5 fruit fly cellular contexts compared by ENCODE assay signal in the genomic region with DNA sequence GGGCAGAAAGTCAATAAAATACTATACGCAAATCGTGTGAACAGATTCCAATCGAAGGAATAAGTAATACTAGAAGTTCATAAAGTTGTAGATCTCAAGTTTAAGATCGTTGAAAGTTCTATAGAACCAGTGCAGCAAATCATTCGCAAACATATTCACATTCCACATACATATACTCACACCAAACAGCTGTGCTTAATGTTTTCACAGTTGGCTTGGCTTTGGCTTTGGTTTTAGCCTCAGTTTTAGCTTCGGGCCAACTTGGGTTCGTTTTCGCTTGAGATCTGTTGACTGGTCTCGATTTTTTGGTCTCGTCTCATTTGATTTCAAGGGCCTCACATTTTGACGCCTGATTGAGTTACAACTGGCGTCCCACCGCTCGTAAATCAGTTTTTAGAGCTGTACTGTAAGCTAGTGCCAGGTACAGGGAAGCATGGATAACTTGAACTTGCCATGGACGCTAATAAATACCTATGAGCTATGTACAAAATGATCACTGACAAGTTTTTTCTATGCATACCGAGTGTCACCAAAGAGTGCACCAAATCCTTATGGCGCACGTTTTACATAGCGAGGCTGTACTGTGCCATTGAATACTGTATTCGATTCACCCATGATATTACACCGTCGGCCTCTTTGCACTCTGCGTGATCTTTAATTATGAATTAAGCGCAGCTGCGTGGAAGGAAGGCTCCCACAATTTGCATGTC.
TF ChIP-seq lines count a peak whose summit lies in the region.

No protein-coding gene starts in this region.

- TF ChIP-seq CTCF in whole organism, embryonic (GFP tag; optimal IDR thresholded peaks at IDR 0.05; lab: Kevin White, UChicago): peak; percentile 21

TF ChIP-seq in whole organism, adult, 20 proteins besides CTCF, POLR2A, EP300 and RAD21 (continues in another document):
- peak; percentile 70 for TF ChIP-seq CG14711 (tag; optimal IDR thresholded peaks at IDR 0.05; lab: Kevin White, UChicago)
- peak; percentile 77 for TF ChIP-seq toe (GFP tag; optimal IDR thresholded peaks at IDR 0.05; lab: Kevin White, UChicago)
- TF ChIP-seq CG11617 (GFP tag; optimal IDR thresholded peaks at IDR 0.05; lab: Kevin White, UChicago): peak; percentile 37
- TF ChIP-seq CG1620 (GFP tag; optimal IDR thresholded peaks at IDR 0.05; lab: Kevin White, UChicago): peak; percentile 62
- TF ChIP-seq cic (GFP tag; optimal IDR thresholded peaks at IDR 0.05; lab: Kevin White, UChicago): no peak
- TF ChIP-seq CG33017 (tag; optimal IDR thresholded peaks at IDR 0.05; lab: Kevin White, UChicago): peak; percentile 81
- peak; percentile 75 for TF ChIP-seq bab1 (GFP tag; optimal IDR thresholded peaks at IDR 0.05; lab: Kevin White, UChicago)
- TF ChIP-seq CG7101 (tag; optimal IDR thresholded peaks at IDR 0.05; lab: Kevin White, UChicago): peak; percentile 78
- TF ChIP-seq Crg-1 (GFP tag; optimal IDR thresholded peaks at IDR 0.05; lab: Kevin White, UChicago): peak; percentile 52
- peak; percentile 82 for TF ChIP-seq CG7045 (GFP tag; optimal IDR thresholded peaks at IDR 0.05; lab: Kevin White, UChicago)
- peak; percentile 51 for TF ChIP-seq kay (GFP tag; lab: Kevin White, UChicago; ENCODE audit: borderline replicate concordance)
- peak; percentile 81 for TF ChIP-seq CG5204 (GFP tag; optimal IDR thresholded peaks at IDR 0.05; lab: Kevin White, UChicago)
- peak; percentile 46 for TF ChIP-seq Mnt (GFP tag; optimal IDR thresholded peaks at IDR 0.05; lab: Kevin White, UChicago)
- TF ChIP-seq Clk (GFP tag; optimal IDR thresholded peaks at IDR 0.05; lab: Kevin White, UChicago): peak; percentile 68
- TF ChIP-seq CG12768 (GFP tag; optimal IDR thresholded peaks at IDR 0.05; lab: Kevin White, UChicago): peak; percentile 79
- TF ChIP-seq pad (GFP tag; optimal IDR thresholded peaks at IDR 0.05; lab: Kevin White, UChicago): peak; percentile 48

TF ChIP-seq in whole organism, embryonic, 481 proteins besides CTCF, POLR2A, EP300 and RAD21 (continues in another document):
- TF ChIP-seq Sry-β (GFP tag; optimal IDR thresholded peaks at IDR 0.05; lab: Kevin White, UChicago) (no peak), tx (GFP tag; optimal IDR thresholded peaks at IDR 0.05; lab: Kevin White, UChicago) (peak; percentile 77), CG5953 (GFP tag; IDR thresholded peaks at IDR 0.05; lab: Robert Waterston, UW) (peak; percentile 62; the same call in 1 of the 2 replicates), HHEX (GFP tag; optimal IDR thresholded peaks at IDR 0.05; lab: Kevin White, UChicago) (peak; percentile 86), pfk (GFP tag; optimal IDR thresholded peaks at IDR 0.05; lab: Kevin White, UChicago) (no peak), HLH4C (GFP tag; IDR thresholded peaks at IDR 0.05; lab: Robert Waterston, UW; ENCODE audit: partially characterized antibody) (no peak), BtbVII (GFP tag; optimal IDR thresholded peaks at IDR 0.05; lab: Kevin White, UChicago) (peak; percentile 62), CG8478 (optimal IDR thresholded peaks at IDR 0.05; lab: Kevin White, UChicago) (no peak), CG12219 (GFP tag; optimal IDR thresholded peaks at IDR 0.05; lab: Kevin White, UChicago) (peak; percentile 76), E2f1 (GFP tag; IDR thresholded peaks at IDR 0.05; lab: Robert Waterston, UW) (peak; percentile 82), Doc3 (GFP tag; IDR thresholded peaks at IDR 0.05; lab: Robert Waterston, UW; ENCODE audit: partially characterized antibody) (0 out of 3 replicates have a peak, but pooled peaks have one; percentile 26), ato (GFP tag; IDR thresholded peaks at IDR 0.05; lab: Robert Waterston, UW; ENCODE audit: partially characterized antibody) (no peak), kay (GFP tag; optimal IDR thresholded peaks at IDR 0.05; lab: Kevin White, UChicago) (peak; percentile 51), zen (tag; optimal IDR thresholded peaks at IDR 0.05; lab: Kevin White, UChicago) (peak; percentile 64), Side (GFP tag; optimal IDR thresholded peaks at IDR 0.05; lab: Kevin White, UChicago) (peak; percentile 81), exex (tag; optimal IDR thresholded peaks at IDR 0.05; lab: Kevin White, UChicago) (peak; percentile 11)

TF ChIP-seq in whole organism, prepupa, 60 proteins besides CTCF, POLR2A, EP300 and RAD21 (continues in another document):
- TF ChIP-seq eg (GFP tag; IDR thresholded peaks at IDR 0.05; lab: Robert Waterston, UW) (peak; percentile 76), Gug (GFP tag; IDR thresholded peaks at IDR 0.05; lab: Robert Waterston, UW) (peak; percentile 40; the same call in 1 of the 2 replicates), CG6163 (GFP tag; IDR thresholded peaks at IDR 0.05; lab: Robert Waterston, UW) (peak; percentile 93), Ets96B (tag; optimal IDR thresholded peaks at IDR 0.05; lab: Kevin White, UChicago) (peak; percentile 82), Lpt (GFP tag; optimal IDR thresholded peaks at IDR 0.05; lab: Kevin White, UChicago) (peak; percentile 22), ss (GFP tag; optimal IDR thresholded peaks at IDR 0.05; lab: Kevin White, UChicago) (peak; percentile 69 to 89), pdm3 (GFP tag; optimal IDR thresholded peaks at IDR 0.05; lab: Kevin White, UChicago) (peak; percentile 90), Hr4 (GFP tag; optimal IDR thresholded peaks at IDR 0.05; lab: Kevin White, UChicago) (peak; percentile 80), CG3032 (tag; optimal IDR thresholded peaks at IDR 0.05; lab: Kevin White, UChicago) (peak; percentile 84), CG11762 (GFP tag; optimal IDR thresholded peaks at IDR 0.05; lab: Kevin White, UChicago; ENCODE audit: insufficient read depth) (peak; percentile 66), CG6808 (GFP tag; optimal IDR thresholded peaks at IDR 0.05; lab: Kevin White, UChicago) (peak; percentile 83), Smox (GFP tag; optimal IDR thresholded peaks at IDR 0.05; lab: Kevin White, UChicago) (peak; percentile 76), dac (GFP tag; optimal IDR thresholded peaks at IDR 0.05; lab: Kevin White, UChicago) (peak; percentile 26), fd85E (GFP tag; optimal IDR thresholded peaks at IDR 0.05; lab: Kevin White, UChicago) (no peak), CG1621 (tag; optimal IDR thresholded peaks at IDR 0.05; lab: Kevin White, UChicago) (peak; percentile 88), CG10631 (GFP tag; optimal IDR thresholded peaks at IDR 0.05; lab: Kevin White, UChicago) (peak; percentile 82), CG6854 (GFP tag; optimal IDR thresholded peaks at IDR 0.05; lab: Kevin White, UChicago) (peak; percentile 18)

TF ChIP-seq in whole organism, pupa, 21 proteins besides CTCF, POLR2A, EP300 and RAD21 (continues in another document):
- peak; percentile 70 for TF ChIP-seq Snoo (tag; optimal IDR thresholded peaks at IDR 0.05; lab: Kevin White, UChicago)
- peak; percentile 89 for TF ChIP-seq CG15710 (tag; optimal IDR thresholded peaks at IDR 0.05; lab: Kevin White, UChicago)
- peak; percentile 80 for TF ChIP-seq Ets98B (GFP tag; IDR thresholded peaks at IDR 0.05; lab: Robert Waterston, UW)
- TF ChIP-seq CG9948 (tag; optimal IDR thresholded peaks at IDR 0.05; lab: Kevin White, UChicago): peak; percentile 75
- peak; percentile 85 for TF ChIP-seq CG8159 (tag; optimal IDR thresholded peaks at IDR 0.05; lab: Kevin White, UChicago)
- peak; percentile 72 for TF ChIP-seq CG14655 (GFP tag; optimal IDR thresholded peaks at IDR 0.05; lab: Kevin White, UChicago)
- peak; percentile 79 for TF ChIP-seq gl (tag; optimal IDR thresholded peaks at IDR 0.05; lab: Kevin White, UChicago)
- peak; percentile 78 for TF ChIP-seq Pif1A (GFP tag; optimal IDR thresholded peaks at IDR 0.05; lab: Kevin White, UChicago)
- TF ChIP-seq CG4496 (GFP tag; IDR thresholded peaks at IDR 0.05; lab: Robert Waterston, UW): peak; percentile 86
- no peak for TF ChIP-seq D1 (tag; optimal IDR thresholded peaks at IDR 0.05; lab: Kevin White, UChicago)
- peak; percentile 47; the same call in 1 of the 2 replicates for TF ChIP-seq CG12605 (GFP tag; IDR thresholded peaks at IDR 0.05; lab: Robert Waterston, UW)
- TF ChIP-seq CG10348 (GFP tag; IDR thresholded peaks at IDR 0.05; lab: Robert Waterston, UW): 0 out of 2 replicates have a peak, but pooled peaks have one; percentile 53
- peak; percentile 79 for TF ChIP-seq CG13204 (GFP tag; optimal IDR thresholded peaks at IDR 0.05; lab: Kevin White, UChicago)
- peak; percentile 79 for TF ChIP-seq Pif1B (GFP tag; optimal IDR thresholded peaks at IDR 0.05; lab: Kevin White, UChicago)
- peak; percentile 81 for TF ChIP-seq CG17806 (tag; optimal IDR thresholded peaks at IDR 0.05; lab: Kevin White, UChicago)
- peak; percentile 4 for TF ChIP-seq EcR (GFP tag; optimal IDR thresholded peaks at IDR 0.05; lab: Kevin White, UChicago)
- peak; percentile 85 for TF ChIP-seq CG34367 (tag; optimal IDR thresholded peaks at IDR 0.05; lab: Kevin White, UChicago)
- TF ChIP-seq CG32121 (GFP tag; IDR thresholded peaks at IDR 0.05; lab: Robert Waterston, UW): peak; percentile 79

TF ChIP-seq in whole organism, wandering third instar larva, 38 proteins besides CTCF, POLR2A, EP300 and RAD21 (continues in another document):
- TF ChIP-seq Vsx2 (GFP tag; optimal IDR thresholded peaks at IDR 0.05; lab: Kevin White, UChicago; ENCODE audit: partially characterized antibody): no peak
- TF ChIP-seq CrebA (GFP tag; optimal IDR thresholded peaks at IDR 0.05; lab: Kevin White, UChicago; ENCODE audit: borderline replicate concordance): no peak
- TF ChIP-seq lola (GFP tag; optimal IDR thresholded peaks at IDR 0.05; lab: Kevin White, UChicago): no peak
- TF ChIP-seq CG9705 (GFP tag; optimal IDR thresholded peaks at IDR 0.05; lab: Kevin White, UChicago): peak; percentile 45
- peak; percentile 14 for TF ChIP-seq woc (GFP tag; optimal IDR thresholded peaks at IDR 0.05; lab: Kevin White, UChicago)
- no peak for TF ChIP-seq N (GFP tag; optimal IDR thresholded peaks at IDR 0.05; lab: Kevin White, UChicago)
- TF ChIP-seq rgr (GFP tag; optimal IDR thresholded peaks at IDR 0.05; lab: Kevin White, UChicago): peak; percentile 69
- no peak for TF ChIP-seq Myc (optimal IDR thresholded peaks at IDR 0.05; lab: Kevin White, UChicago)
- TF ChIP-seq Jra (GFP tag; optimal IDR thresholded peaks at IDR 0.05; lab: Kevin White, UChicago): no peak
- peak; percentile 69 for TF ChIP-seq HLH106 (tag; optimal IDR thresholded peaks at IDR 0.05; lab: Kevin White, UChicago)
- no peak for TF ChIP-seq usp (GFP tag; optimal IDR thresholded peaks at IDR 0.05; lab: Kevin White, UChicago)
- no peak for TF ChIP-seq dl (GFP tag; optimal IDR thresholded peaks at IDR 0.05; lab: Kevin White, UChicago; ENCODE audit: insufficient read depth in 1 of 2, partially characterized antibody in 2 of 2)
- no peak for TF ChIP-seq Rel (GFP tag; optimal IDR thresholded peaks at IDR 0.05; lab: Kevin White, UChicago)
- no peak for TF ChIP-seq Rel (tag; optimal IDR thresholded peaks at IDR 0.05; lab: Kevin White, UChicago)
- TF ChIP-seq CG32264 (GFP tag; optimal IDR thresholded peaks at IDR 0.05; lab: Kevin White, UChicago): no peak
- TF ChIP-seq Abd-B (GFP tag; optimal IDR thresholded peaks at IDR 0.05; lab: Kevin White, UChicago): no peak
- TF ChIP-seq GATAd (GFP tag; optimal IDR thresholded peaks at IDR 0.05; lab: Kevin White, UChicago): no peak
- peak in 1 of 2 experiments; percentile 80 for TF ChIP-seq foxo (GFP tag; optimal IDR thresholded peaks at IDR 0.05; lab: Kevin White, UChicago)
- TF ChIP-seq Hr78 (GFP tag; optimal IDR thresholded peaks at IDR 0.05; lab: Kevin White, UChicago): no peak
- peak; percentile 67 for TF ChIP-seq fru (GFP tag; optimal IDR thresholded peaks at IDR 0.05; lab: Kevin White, UChicago)
